Fruit fly (Drosophila melanogaster) whole organism, prepupa: ENCODE data around the gene Ada1-1.

Experiments
- CG11762 ChIP-seq: fragments of 200-800 bp; sonication (Bioruptor generic); optimal IDR thresholded peaks from 3 replicates; lab custom pipeline; 2016; ENCODE audit warnings: missing biosample characterization, missing genetic modification characterization; ENCODE audit not compliant: insufficient read depth
- CG31627 ChIP-seq: fragments of 200-800 bp; sonication (Bioruptor generic); optimal IDR thresholded peaks from 3 replicates; lab custom pipeline; 2016; ENCODE audit warnings: missing biosample characterization, missing genetic modification characterization
- CG32006 ChIP-seq: fragments of 200-800 bp; sonication (Bioruptor generic); optimal IDR thresholded peaks from 3 replicates; lab custom pipeline; 2017; ENCODE audit warnings: missing biosample characterization, mild to moderate bottlenecking, missing genetic modification characterization
- CG34406 ChIP-seq: fragments of 200-800 bp; sonication (Bioruptor generic); optimal IDR thresholded peaks from 3 replicates; lab custom pipeline; 2016; ENCODE audit warnings: missing biosample characterization, missing genetic modification characterization
- CG6276 ChIP-seq: fragments of 200-800 bp; sonication (Bioruptor generic); optimal IDR thresholded peaks from 2 replicates; lab custom pipeline; 2017; ENCODE audit warnings: missing biosample characterization, mild to moderate bottlenecking, missing genetic modification characterization
- CG6792 ChIP-seq: fragments of 200-800 bp; sonication (Bioruptor generic); optimal IDR thresholded peaks from 3 replicates; lab custom pipeline; 2016; ENCODE audit warnings: missing biosample characterization, missing genetic modification characterization
- Ets96B ChIP-seq: fragments of 200-800 bp; optimal IDR thresholded peaks from 2 replicates; lab custom pipeline; 2019; ENCODE audit warnings: missing biosample characterization, mild to moderate bottlenecking, missing genetic modification characterization, moderate library complexity
- Lpt ChIP-seq: fragments of 200-800 bp; sonication (Bioruptor generic); optimal IDR thresholded peaks from 3 replicates; lab custom pipeline; 2016; ENCODE audit warnings: missing biosample characterization, missing genetic modification characterization
- eg ChIP-seq: fragments of 200-800 bp; sonication (Bioruptor generic); IDR thresholded peaks from 3 replicates; pipeline ENCODE4 v1.3.6; 2022; ENCODE audit warnings: missing biosample characterization, missing genetic modification characterization
- fd85E ChIP-seq: fragments of 200-800 bp; sonication (Bioruptor generic); optimal IDR thresholded peaks from 3 replicates; lab custom pipeline; 2016; ENCODE audit warnings: missing biosample characterization, missing genetic modification characterization
- fkh ChIP-seq: fragments of 200-800 bp; sonication (Bioruptor generic); optimal IDR thresholded peaks from 3 replicates; lab custom pipeline; 2017; ENCODE audit warnings: missing biosample characterization, mild to moderate bottlenecking, missing genetic modification characterization, moderate library complexity
- svp ChIP-seq: fragments of 200-800 bp; sonication (Bioruptor generic); peaks from one replicate; lab custom pipeline; 2016; ENCODE audit warnings: missing biosample characterization, missing genetic modification characterization

- TF ChIP-seq CG32006: peak; percentile 92
- TF ChIP-seq fkh (GFP tag; lab: Kevin White, UChicago): no peak
- peak; percentile 68 for TF ChIP-seq CG6792
- TF ChIP-seq svp (GFP tag; lab: Kevin White, UChicago): peak; percentile 87
- TF ChIP-seq CG11762 (GFP tag; lab: Kevin White, UChicago): peak; percentile 53
- TF ChIP-seq Lpt: no peak
- TF ChIP-seq CG6276: peak; percentile 86
- no peak for TF ChIP-seq fd85E (GFP tag; lab: Kevin White, UChicago)
- TF ChIP-seq CG31627: peak; percentile 74
- peak; percentile 91 for TF ChIP-seq eg
- TF ChIP-seq Ets96B (tag; lab: Kevin White, UChicago): peak; percentile 77
- TF ChIP-seq CG34406 (GFP tag; lab: Kevin White, UChicago): peak; percentile 84
Observed at dm6 chr2L:12026458-12027431, 30.1 kb downstream of the Ada1-1 start.
